Worm (Caenorhabditis elegans): ENCODE measurements around the gene ZC262.13.

DNA sequence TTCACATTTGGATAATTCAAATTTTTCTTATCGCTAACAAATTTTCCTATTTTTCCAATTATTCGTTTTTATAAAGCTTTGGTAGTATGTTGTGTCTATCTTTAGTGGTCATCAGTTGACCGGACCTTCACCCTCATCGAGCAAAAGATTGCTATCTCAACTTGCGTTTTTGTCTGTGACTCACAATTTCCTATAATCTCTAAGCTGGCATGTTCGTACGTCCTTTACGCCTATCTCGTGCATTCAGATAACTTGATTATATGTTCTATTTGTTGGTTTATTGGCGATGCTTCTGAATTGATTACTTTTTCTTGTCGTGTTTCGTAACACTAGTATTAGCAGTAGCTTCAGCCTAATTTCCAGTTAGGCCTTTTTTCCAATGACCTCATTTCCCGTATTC lies 46.4 kb upstream of the ZC262.13 start:
- TF ChIP-seq W03F9.2 (tag; optimal IDR thresholded peaks at IDR 0.05) (no peak), him-1 (tag; optimal IDR thresholded peaks at IDR 0.05) (no peak)

All from whole organism, L4/young adult.